Worm (Caenorhabditis elegans): ENCODE data around the gene F36H9.4.
A peak's percentile ranks its signal among the peaks of the same experiment; 100 is the strongest.

F36H9.4 gene

ce11 chrV:1797900-1798299, 18.9 kb upstream of the F36H9.4 start, which contains the start of gene F36H9.10:
Gene F36H9.10, plus strand, starts transcription at chrV:1798200.
- TF ChIP-seq set-16 (GFP tag; IDR thresholded peaks at IDR 0.05): 0 out of 2 replicates have a peak, but pooled peaks have one; percentile 28
- no peak for TF ChIP-seq nhr-41 (GFP tag; IDR thresholded peaks at IDR 0.05)

- TF ChIP-seq ZK337.2 (GFP tag; IDR thresholded peaks at IDR 0.05) (no peak), aly-2 (tag; optimal IDR thresholded peaks at IDR 0.05) (no peak), lin-1 (GFP tag; IDR thresholded peaks at IDR 0.05) (no peak), F44E2.7 (GFP tag; IDR thresholded peaks at IDR 0.05) (no peak), dve-1 (tag; optimal IDR thresholded peaks at IDR 0.05; ENCODE audit: insufficient read depth) (no peak), lir-3 (tag; optimal IDR thresholded peaks at IDR 0.05) (no peak), ceh-32 (tag; optimal IDR thresholded peaks at IDR 0.05; ENCODE audit: poor library complexity) (no peak), ces-1 (GFP tag; optimal IDR thresholded peaks at IDR 0.05) (no peak), nhr-42 (GFP tag; IDR thresholded peaks at IDR 0.05) (no peak), nhr-237 (tag; optimal IDR thresholded peaks at IDR 0.05) (no peak), lsy-2 (tag; optimal IDR thresholded peaks at IDR 0.05) (no peak), daf-19 (GFP tag; conservative IDR thresholded peaks at IDR 0.05) (no peak), gei-8 (GFP tag; optimal IDR thresholded peaks at IDR 0.05) (no peak), zip-11 (GFP tag; IDR thresholded peaks at IDR 0.05) (no peak), nhr-48 (tag; optimal IDR thresholded peaks at IDR 0.05) (no peak), mdt-29 (GFP tag; IDR thresholded peaks at IDR 0.05) (no peak)
These were observed 15.2 kb upstream of the F36H9.4 start, which contains the start of gene F36H9.1 for ce11 chrV:1794218-1794617. Gene F36H9.1, plus strand, starts transcription at chrV:1794518.

DNA sequence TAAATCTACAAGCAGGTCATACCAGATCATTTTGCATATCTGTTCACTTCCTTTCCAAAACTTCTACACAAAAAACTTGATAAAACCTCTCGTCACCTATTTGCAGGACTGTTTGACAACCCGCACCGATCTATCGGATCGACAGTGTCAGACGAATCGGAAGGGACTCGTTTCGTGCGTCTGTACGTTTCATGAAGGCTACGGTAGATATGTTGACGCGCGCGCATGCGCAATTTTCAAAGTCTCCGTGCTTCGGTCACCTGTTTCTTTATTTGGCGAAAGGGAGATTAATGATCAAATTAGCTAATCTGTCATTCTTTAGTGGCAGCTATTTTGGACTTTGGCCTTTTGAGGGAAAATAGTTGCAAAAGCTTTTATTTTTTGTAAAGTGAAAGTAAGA, 10.5 kb upstream of the F36H9.4 start:
- TF ChIP-seq unc-62 (GFP tag; optimal IDR thresholded peaks at IDR 0.05 in 1 of 2) (peak in 1 of 2 experiments; percentile 73), unc-62 (tag; optimal IDR thresholded peaks at IDR 0.05) (no peak), nhr-6 (tag; optimal IDR thresholded peaks at IDR 0.05) (no peak), nhr-48 (tag; optimal IDR thresholded peaks at IDR 0.05) (peak; percentile 61), madf-5 (GFP tag; IDR thresholded peaks at IDR 0.05) (no peak), mes-2 (tag; optimal IDR thresholded peaks at IDR 0.05; ENCODE audit: poor library complexity, severe bottlenecking) (no peak), nhr-28 (tag; optimal IDR thresholded peaks at IDR 0.05) (peak; percentile 54), gei-8 (GFP tag; optimal IDR thresholded peaks at IDR 0.05) (no peak), F37D6.2 (tag; optimal IDR thresholded peaks at IDR 0.05) (no peak), mdl-1 (tag; optimal IDR thresholded peaks at IDR 0.05) (peak in 1 of 2 experiments; percentile 54), ZK337.2 (GFP tag; IDR thresholded peaks at IDR 0.05) (no peak), lin-1 (GFP tag; IDR thresholded peaks at IDR 0.05) (no peak), lin-15B (tag; optimal IDR thresholded peaks at IDR 0.05) (no peak), nhr-42 (GFP tag; IDR thresholded peaks at IDR 0.05) (no peak), nhr-102 (tag; optimal IDR thresholded peaks at IDR 0.05) (no peak), ceh-20 (GFP tag; IDR thresholded peaks at IDR 0.05) (no peak), tag-97 (GFP tag; IDR thresholded peaks at IDR 0.05) (no peak), ceh-82 (tag; optimal IDR thresholded peaks at IDR 0.05) (no peak), ctbp-1 (GFP tag; IDR thresholded peaks at IDR 0.05) (no peak), saeg-2 (GFP tag; IDR thresholded peaks at IDR 0.05) (no peak), lir-3 (tag; optimal IDR thresholded peaks at IDR 0.05) (no peak), Y5F2A.4 (GFP tag; optimal IDR thresholded peaks at IDR 0.05) (no peak), cey-2 (tag; optimal IDR thresholded peaks at IDR 0.05; ENCODE audit: borderline replicate concordance, insufficient read depth) (no peak), ceh-62 (tag; optimal IDR thresholded peaks at IDR 0.05) (no peak), mxl-3 (GFP tag; optimal IDR thresholded peaks at IDR 0.05) (peak; percentile 67)

DNA sequence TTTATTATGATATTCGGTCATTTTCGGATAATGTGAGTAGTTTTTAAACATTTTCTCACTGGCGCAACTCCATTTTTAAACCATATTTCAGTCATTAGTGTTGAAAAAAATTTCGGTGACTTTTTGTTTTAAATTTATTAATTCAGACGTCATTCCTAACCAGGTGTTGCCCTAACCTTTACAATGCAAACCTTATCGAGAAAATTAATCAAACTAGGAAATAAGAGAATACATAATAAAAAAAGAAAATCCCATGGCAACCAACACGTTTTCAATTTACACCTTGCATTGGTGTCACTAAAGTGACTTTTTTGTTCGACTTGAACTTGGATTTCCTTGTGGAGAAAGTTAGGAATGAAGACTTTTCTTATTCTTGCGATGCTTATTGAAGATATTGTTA, 9.1 kb upstream of the F36H9.4 start, which contains the start of gene F36H9.2:
TSS of gene F36H9.2 (plus strand) at position 301 of the 400 bp plus-strand sequence.
- TF ChIP-seq jun-1 (tag; optimal IDR thresholded peaks at IDR 0.05) (no peak), T26A8.4 (GFP tag; IDR thresholded peaks at IDR 0.05) (no peak), lin-38 (GFP tag; IDR thresholded peaks at IDR 0.05) (no peak), dpl-1 (GFP tag; optimal IDR thresholded peaks at IDR 0.05) (no peak), zfp-2 (tag; optimal IDR thresholded peaks at IDR 0.05) (no peak), skn-1 (tag; optimal IDR thresholded peaks at IDR 0.05) (no peak), nhr-25 (tag; optimal IDR thresholded peaks at IDR 0.05; ENCODE audit: borderline replicate concordance, insufficient read depth) (no peak), arid-1 (GFP tag; conservative IDR thresholded peaks at IDR 0.05) (no peak), spr-3 (GFP tag; optimal IDR thresholded peaks at IDR 0.05) (no peak), lin-29 (GFP tag; IDR thresholded peaks at IDR 0.05) (no peak), ama-1 (optimal IDR thresholded peaks at IDR 0.05) (no peak), F10B5.3 (tag; optimal IDR thresholded peaks at IDR 0.05) (no peak), nhr-237 (tag; optimal IDR thresholded peaks at IDR 0.05) (no peak)
